Fruit fly (Drosophila melanogaster): Measurements from ENCODE around the gene CG7707.
A peak's percentile ranks its signal among the peaks of the same experiment; 100 is the strongest.

The CG7707 gene

dm6 chr3L:17219299-17219698, 23.9 kb upstream of the CG7707 start:
- no peak for TF ChIP-seq dmrt93B (GFP tag; optimal IDR thresholded peaks at IDR 0.05)
- no peak for TF ChIP-seq Myc (optimal IDR thresholded peaks at IDR 0.05)

DNA sequence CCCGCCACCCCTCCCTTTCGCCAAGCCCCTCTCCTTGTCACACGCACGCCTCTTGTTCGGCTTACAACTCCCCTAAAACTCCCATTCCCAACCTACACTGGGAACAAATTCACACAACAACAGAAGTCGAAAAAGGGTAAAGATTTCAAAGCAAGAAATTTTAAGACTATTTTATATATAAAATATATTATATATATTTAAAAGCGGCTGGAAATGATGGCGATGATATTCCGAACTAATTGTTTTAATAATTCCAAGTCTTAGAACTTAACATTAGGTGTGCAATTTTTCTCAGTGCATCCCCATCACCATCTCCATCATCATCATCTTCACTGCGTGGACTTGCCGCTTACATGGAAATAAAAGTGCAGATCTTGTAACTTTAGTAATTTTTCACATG, 16.9 kb upstream of the CG7707 start:
- TF ChIP-seq GATAd (GFP tag; optimal IDR thresholded peaks at IDR 0.05) (no peak), CrebA (GFP tag; optimal IDR thresholded peaks at IDR 0.05; ENCODE audit: borderline replicate concordance) (no peak), foxo (GFP tag; optimal IDR thresholded peaks at IDR 0.05) (no peak), dl (GFP tag; optimal IDR thresholded peaks at IDR 0.05; ENCODE audit: insufficient read depth in 1 of 2, partially characterized antibody in 2 of 2) (no peak), Myc (optimal IDR thresholded peaks at IDR 0.05) (no peak), usp (GFP tag; optimal IDR thresholded peaks at IDR 0.05) (no peak), Sp1 (GFP tag; optimal IDR thresholded peaks at IDR 0.05) (no peak), Vsx2 (GFP tag; optimal IDR thresholded peaks at IDR 0.05; ENCODE audit: partially characterized antibody) (no peak), OdsH (GFP tag; optimal IDR thresholded peaks at IDR 0.05) (no peak), dmrt93B (GFP tag; optimal IDR thresholded peaks at IDR 0.05) (no peak), Dfd (GFP tag; optimal IDR thresholded peaks at IDR 0.05) (no peak), N (GFP tag; optimal IDR thresholded peaks at IDR 0.05) (no peak), woc (GFP tag; optimal IDR thresholded peaks at IDR 0.05) (no peak), lola (GFP tag; optimal IDR thresholded peaks at IDR 0.05) (no peak), Abd-B (GFP tag; optimal IDR thresholded peaks at IDR 0.05) (no peak)

- TF ChIP-seq HLH106 (tag; optimal IDR thresholded peaks at IDR 0.05), result no peak
These were observed 6.2 kb upstream of the CG7707 start for dm6 chr3L:17237003-17237402.

dm6 chr3L:17238129-17238732, 5.0 kb upstream of the CG7707 start, which contains the start of gene Rbp6:
Rbp6 (minus strand) TSS chr3L:17238212.
- no peak for TF ChIP-seq CrebA (GFP tag; optimal IDR thresholded peaks at IDR 0.05; ENCODE audit: borderline replicate concordance)
- no peak for TF ChIP-seq brk (GFP tag; optimal IDR thresholded peaks at IDR 0.05)
- no peak for TF ChIP-seq Hnf4 (GFP tag; optimal IDR thresholded peaks at IDR 0.05)
- TF ChIP-seq rgr (GFP tag; optimal IDR thresholded peaks at IDR 0.05), result peak; percentile 36
- no peak for TF ChIP-seq OdsH (GFP tag; optimal IDR thresholded peaks at IDR 0.05)
- no peak for TF ChIP-seq Dfd (GFP tag; optimal IDR thresholded peaks at IDR 0.05)
- no peak for TF ChIP-seq Vsx2 (GFP tag; optimal IDR thresholded peaks at IDR 0.05; ENCODE audit: partially characterized antibody)
- no peak for TF ChIP-seq CG32264 (GFP tag; optimal IDR thresholded peaks at IDR 0.05)
- no peak for TF ChIP-seq CG9705 (GFP tag; optimal IDR thresholded peaks at IDR 0.05)
- no peak for TF ChIP-seq N (GFP tag; optimal IDR thresholded peaks at IDR 0.05)
- TF ChIP-seq Dif (GFP tag; optimal IDR thresholded peaks at IDR 0.05; ENCODE audit: partially characterized antibody), result no peak
- TF ChIP-seq Hr83 (GFP tag; optimal IDR thresholded peaks at IDR 0.05; ENCODE audit: poor library complexity, severe bottlenecking), result no peak
- no peak for TF ChIP-seq psq (GFP tag; optimal IDR thresholded peaks at IDR 0.05)
- no peak for TF ChIP-seq Jra (GFP tag; optimal IDR thresholded peaks at IDR 0.05)
- TF ChIP-seq sv (GFP tag; optimal IDR thresholded peaks at IDR 0.05), result no peak
- peak; percentile 39 for TF ChIP-seq h (GFP tag; optimal IDR thresholded peaks at IDR 0.05)
- TF ChIP-seq br (GFP tag; optimal IDR thresholded peaks at IDR 0.05), result no peak
- TF ChIP-seq Hr78 (GFP tag; optimal IDR thresholded peaks at IDR 0.05), result no peak
- peak in 1 of 2 experiments; percentile 19 for TF ChIP-seq foxo (GFP tag; optimal IDR thresholded peaks at IDR 0.05)
- TF ChIP-seq jim (GFP tag; optimal IDR thresholded peaks at IDR 0.05), result no peak
- TF ChIP-seq fru (GFP tag; optimal IDR thresholded peaks at IDR 0.05), result no peak

dm6 chr3L:17242078-17242613, 1.1 kb upstream of the CG7707 start, which contains the start of gene Afg3l2:
Afg3l2 (minus strand) TSS chr3L:17242128.
- TF ChIP-seq sv (GFP tag; optimal IDR thresholded peaks at IDR 0.05) (peak; percentile 17), CG9705 (GFP tag; optimal IDR thresholded peaks at IDR 0.05) (peak; percentile 35), h (GFP tag; optimal IDR thresholded peaks at IDR 0.05) (peak; percentile 23), sage (GFP tag; optimal IDR thresholded peaks at IDR 0.05) (peak; percentile 39), Myc (optimal IDR thresholded peaks at IDR 0.05) (peak; percentile 65), pan (optimal IDR thresholded peaks at IDR 0.05) (no peak), foxo (GFP tag; optimal IDR thresholded peaks at IDR 0.05) (peak in 1 of 2 experiments; percentile 68), woc (GFP tag; optimal IDR thresholded peaks at IDR 0.05) (peak; percentile 67), Dif (GFP tag; optimal IDR thresholded peaks at IDR 0.05; ENCODE audit: partially characterized antibody) (no peak), fru (GFP tag; optimal IDR thresholded peaks at IDR 0.05) (peak; percentile 50), rgr (GFP tag; optimal IDR thresholded peaks at IDR 0.05) (peak; percentile 28), lola (GFP tag; optimal IDR thresholded peaks at IDR 0.05) (no peak), CG32264 (GFP tag; optimal IDR thresholded peaks at IDR 0.05) (no peak), HLH106 (tag; optimal IDR thresholded peaks at IDR 0.05) (peak; percentile 68), Dfd (GFP tag; optimal IDR thresholded peaks at IDR 0.05) (no peak), dmrt93B (GFP tag; optimal IDR thresholded peaks at IDR 0.05) (peak; percentile 64)
